Fruit fly (Drosophila melanogaster) whole organism, embryonic: ENCODE data around the gene wwk.

Experiments used
- Abd-B ChIP-seq: fragments of 200-800 bp; sonication (Bioruptor generic); optimal IDR thresholded peaks from 2 replicates; lab custom pipeline; 2018; ENCODE audit warnings: missing biosample characterization, mild to moderate bottlenecking, missing genetic modification characterization, moderate library complexity
- CG10267 ChIP-seq: fragments of 200-800 bp; sonication (Bioruptor generic); optimal IDR thresholded peaks from 2 replicates; lab custom pipeline; 2018; ENCODE audit warnings: missing biosample characterization, mild to moderate bottlenecking, missing genetic modification characterization, moderate library complexity
- CG14667 ChIP-seq: fragments of 200-800 bp; sonication (Bioruptor generic); IDR thresholded peaks from 2 replicates; pipeline ENCODE4 v1.3.6; 2022; ENCODE audit warnings: missing biosample characterization, missing genetic modification characterization
- CG1603 ChIP-seq: fragments of 200-800 bp; sonication (Bioruptor generic); optimal IDR thresholded peaks from 2 replicates; lab custom pipeline; 2019; ENCODE audit warnings: missing biosample characterization, mild to moderate bottlenecking, missing genetic modification characterization, moderate library complexity
- CG3281 ChIP-seq: fragments of 200-800 bp; sonication (Bioruptor generic); optimal IDR thresholded peaks from 3 replicates; lab custom pipeline; 2017; ENCODE audit warnings: missing biosample characterization, mild to moderate bottlenecking, missing genetic modification characterization
- CG42726 ChIP-seq: fragments of 200-800 bp; sonication (Bioruptor generic); IDR thresholded peaks from 2 replicates; pipeline ENCODE4 v1.3.6; 2022; ENCODE audit warnings: missing biosample characterization, missing genetic modification characterization; ENCODE audit not compliant: partially characterized antibody
- CG7556 ChIP-seq: fragments of 200-800 bp; sonication (Bioruptor generic); optimal IDR thresholded peaks from 2 replicates; lab custom pipeline; 2017; ENCODE audit warnings: missing biosample characterization, mild to moderate bottlenecking, missing genetic modification characterization
- CG8944 ChIP-seq: fragments of 200-800 bp; sonication (Bioruptor generic); optimal IDR thresholded peaks from 3 replicates; lab custom pipeline; 2016; ENCODE audit warnings: missing biosample characterization, missing genetic modification characterization
- CG9797 ChIP-seq: fragments of 200-800 bp; sonication (Bioruptor generic); optimal IDR thresholded peaks from 3 replicates; lab custom pipeline; 2018; ENCODE audit warnings: missing biosample characterization, mild to moderate bottlenecking, missing genetic modification characterization
- D19A ChIP-seq: fragments of 200-800 bp; optimal IDR thresholded peaks from 3 replicates; lab custom pipeline; 2019; ENCODE audit warnings: missing biosample characterization, mild to moderate bottlenecking, missing genetic modification characterization, moderate library complexity
- D19B ChIP-seq: fragments of 200-800 bp; sonication (Bioruptor generic); optimal IDR thresholded peaks from 2 replicates; lab custom pipeline; 2017; ENCODE audit warnings: missing biosample characterization, mild to moderate bottlenecking, missing genetic modification characterization
- H2.0 ChIP-seq: fragments of 200-800 bp; sonication (Bioruptor generic); IDR thresholded peaks from 2 replicates; pipeline ENCODE4 v1.3.6; 2022; ENCODE audit warnings: missing biosample characterization, missing genetic modification characterization
- HLH4C ChIP-seq: fragments of 200-800 bp; sonication (Bioruptor generic); IDR thresholded peaks from 3 replicates; pipeline ENCODE4 v1.3.6; 2022; ENCODE audit warnings: missing biosample characterization, missing genetic modification characterization; ENCODE audit not compliant: partially characterized antibody
- Hmr ChIP-seq: fragments of 200-800 bp; sonication (Bioruptor generic); optimal IDR thresholded peaks from 3 replicates; lab custom pipeline; 2017; ENCODE audit warnings: mild to moderate bottlenecking, missing biosample characterization, missing genetic modification reagents, missing genetic modification characterization
- MTF-1 ChIP-seq: fragments of 200-800 bp; sonication (Bioruptor generic); optimal IDR thresholded peaks from 2 replicates; lab custom pipeline; 2018; ENCODE audit warnings: missing biosample characterization, mild to moderate bottlenecking, missing genetic modification characterization, borderline replicate concordance
- Med ChIP-seq: fragments of 200-800 bp; sonication (Bioruptor generic); peaks from one replicate; lab custom pipeline; 2016; ENCODE audit warnings: missing biosample characterization, missing genetic modification characterization, mild to moderate bottlenecking, inconsistent platforms, moderate library complexity
- NC2α ChIP-seq: fragments of 200-800 bp; sonication (Bioruptor generic); optimal IDR thresholded peaks from 2 replicates; lab custom pipeline; 2016; ENCODE audit warnings: missing biosample characterization, missing genetic modification characterization
- Optix ChIP-seq: fragments of 200-800 bp; sonication (Bioruptor generic); IDR thresholded peaks from 3 replicates; pipeline ENCODE4 v1.3.6; 2022; ENCODE audit warnings: missing biosample characterization, missing genetic modification characterization
- Sin3A ChIP-seq: fragments of >200 bp; optimal IDR thresholded peaks from 2 replicates; lab custom pipeline; 2018
- amos ChIP-seq: fragments of 200-800 bp; sonication (Bioruptor generic); IDR thresholded peaks from 2 replicates; pipeline ENCODE4 v1.3.6; 2022; ENCODE audit warnings: missing biosample characterization, missing genetic modification characterization; ENCODE audit not compliant: partially characterized antibody
- aop ChIP-seq: fragments of 200-800 bp; sonication (Bioruptor generic); IDR thresholded peaks from 2 replicates; pipeline ENCODE4 v1.3.6; 2022; ENCODE audit warnings: missing biosample characterization, missing genetic modification characterization
- ato ChIP-seq: fragments of 200-800 bp; sonication (Bioruptor generic); IDR thresholded peaks from 2 replicates; pipeline ENCODE4 v1.3.6; 2022; ENCODE audit warnings: missing biosample characterization, missing genetic modification characterization; ENCODE audit not compliant: partially characterized antibody
- chinmo ChIP-seq: fragments of 200-800 bp; sonication (Bioruptor generic); IDR thresholded peaks from 4 replicates; pipeline ENCODE4 v1.3.6; 2022; ENCODE audit warnings: missing biosample characterization, missing genetic modification characterization; ENCODE audit not compliant: partially characterized antibody
- dan ChIP-seq: fragments of 200-800 bp; sonication (Bioruptor generic); IDR thresholded peaks from 2 replicates; pipeline ENCODE4 v1.3.6; 2022; ENCODE audit warnings: missing biosample characterization, missing genetic modification characterization
- esg ChIP-seq: fragments of 200-800 bp; sonication (Bioruptor generic); conservative IDR thresholded peaks from 2 replicates; pipeline ENCODE4 v1.3.6; 2022; ENCODE audit warnings: missing biosample characterization, missing genetic modification characterization
- hbn ChIP-seq: fragments of 200-800 bp; sonication (Bioruptor generic); IDR thresholded peaks from 2 replicates; pipeline ENCODE4 v1.3.6; 2022; ENCODE audit warnings: missing biosample characterization, missing genetic modification characterization; ENCODE audit not compliant: partially characterized antibody
- jigr1 ChIP-seq: fragments of 200-800 bp; sonication (Bioruptor generic); IDR thresholded peaks from 3 replicates; pipeline ENCODE4 v1.3.6; 2022; ENCODE audit warnings: missing biosample characterization, missing genetic modification characterization
- mam ChIP-seq: fragments of 200-800 bp; sonication (Bioruptor generic); optimal IDR thresholded peaks from 3 replicates; lab custom pipeline; 2016; ENCODE audit warnings: missing biosample characterization, missing genetic modification characterization
- odd ChIP-seq: fragments of 200-800 bp; sonication (Bioruptor generic); optimal IDR thresholded peaks from 2 replicates; lab custom pipeline; 2017; ENCODE audit warnings: missing biosample characterization, mild to moderate bottlenecking, missing genetic modification characterization
- pho ChIP-seq: fragments of 200-800 bp; sonication (Bioruptor generic); optimal IDR thresholded peaks from 2 replicates; lab custom pipeline; 2016; ENCODE audit warnings: missing biosample characterization, missing genetic modification characterization
- phol ChIP-seq: fragments of 200-800 bp; sonication (Bioruptor generic); optimal IDR thresholded peaks from 3 replicates; lab custom pipeline; 2018; ENCODE audit warnings: missing biosample characterization, mild to moderate bottlenecking, missing genetic modification characterization, moderate library complexity
- prd ChIP-seq, 3 experiments: fragments of >200 bp in 2 of 3; fragments of 200-800 bp in 1 of 3; sonication (Bioruptor generic) in 1 of 3; optimal IDR thresholded peaks in 2 of 3; IDR thresholded peaks in 1 of 3; 2 replicates in 2 of 3; 3 replicates in 1 of 3; pipeline versions ENCODE4 v1.3.6 to Lab custom; 2017 to 2022; ENCODE audit warnings: missing biosample characterization in 1 of 3, missing genetic modification characterization in 1 of 3
- sens ChIP-seq: fragments of 200-800 bp; sonication (Bioruptor generic); peaks from one replicate; lab custom pipeline; 2016; ENCODE audit warnings: missing biosample characterization, missing genetic modification characterization
- shn ChIP-seq: fragments of 200-800 bp; sonication (Bioruptor generic); optimal IDR thresholded peaks from 3 replicates; lab custom pipeline; 2016; ENCODE audit warnings: missing biosample characterization, missing genetic modification characterization
- sima ChIP-seq: fragments of 200-800 bp; sonication (Bioruptor generic); optimal IDR thresholded peaks from 2 replicates; lab custom pipeline; 2016; ENCODE audit warnings: missing biosample characterization, missing genetic modification characterization
- slbo ChIP-seq: fragments of 200-800 bp; sonication (Bioruptor generic); IDR thresholded peaks from 2 replicates; pipeline ENCODE4 v1.3.6; 2022; ENCODE audit warnings: missing biosample characterization, missing genetic modification characterization
- sr ChIP-seq: fragments of 200-800 bp; sonication (Bioruptor generic); IDR thresholded peaks from 3 replicates; pipeline ENCODE4 v1.3.6; 2022; ENCODE audit warnings: missing biosample characterization, missing genetic modification characterization
- stwl ChIP-seq: fragments of 200-800 bp; sonication (Bioruptor generic); optimal IDR thresholded peaks from 3 replicates; lab custom pipeline; 2018; ENCODE audit warnings: missing biosample characterization, mild to moderate bottlenecking, missing genetic modification characterization, moderate library complexity
- tin ChIP-seq: fragments of 200-800 bp; sonication (Bioruptor generic); optimal IDR thresholded peaks from 3 replicates; lab custom pipeline; 2016; ENCODE audit warnings: missing biosample characterization, missing genetic modification characterization
- tx ChIP-seq: fragments of 200-800 bp; sonication (Bioruptor generic); optimal IDR thresholded peaks from 2 replicates; lab custom pipeline; 2016; ENCODE audit warnings: missing biosample characterization, missing genetic modification characterization

The wwk gene

dm6 chr2L:15057225-15058117 lies 17.1 kb upstream of the wwk start, which contains the start of gene ck (continued):
- TF ChIP-seq CG42726 = 0 out of 2 replicates have a peak, but pooled peaks have one; percentile 51
- peak; percentile 36 for TF ChIP-seq CG10267
- no peak for TF ChIP-seq esg (GFP tag; lab: Robert Waterston, UW)
- no peak for TF ChIP-seq NC2α
- TF ChIP-seq HLH4C (GFP tag; lab: Robert Waterston, UW) = peak; percentile 83
- TF ChIP-seq tin (GFP tag; lab: Kevin White, UChicago) = no peak
- no peak for TF ChIP-seq CG14667 (GFP tag; lab: Robert Waterston, UW)
- peak; percentile 77 for TF ChIP-seq ato (GFP tag; lab: Robert Waterston, UW)
- TF ChIP-seq Optix (GFP tag; lab: Robert Waterston, UW) = no peak
- TF ChIP-seq CG8944 (GFP tag; lab: Kevin White, UChicago) = no peak
- 0 out of 4 replicates have a peak, but pooled peaks have one; percentile 14 for TF ChIP-seq chinmo (GFP tag; lab: Robert Waterston, UW)
- TF ChIP-seq pho (GFP tag; lab: Kevin White, UChicago) = no peak
- no peak for TF ChIP-seq prd (optimal IDR thresholded peaks at IDR 0.05; lab: Kevin White, UChicago)
- TF ChIP-seq prd (GFP tag; IDR thresholded peaks at IDR 0.05; lab: Robert Waterston, UW) = no peak
- TF ChIP-seq amos (GFP tag; lab: Robert Waterston, UW) = peak; percentile 74
- no peak for TF ChIP-seq aop
- TF ChIP-seq slbo (GFP tag; lab: Robert Waterston, UW) = no peak
- TF ChIP-seq Abd-B (GFP tag; lab: Kevin White, UChicago) = no peak
- peak; percentile 64 for TF ChIP-seq Sin3A (lab: Kevin White, UChicago)
- TF ChIP-seq shn = no peak
- peak; percentile 64 for TF ChIP-seq Hmr (GFP tag; lab: Kevin White, UChicago)
- peak; percentile 66 for TF ChIP-seq hbn (GFP tag; lab: Robert Waterston, UW)
- no peak for TF ChIP-seq mam (GFP tag; lab: Kevin White, UChicago)
- peak; percentile 10 for TF ChIP-seq phol (tag; lab: Kevin White, UChicago)
- TF ChIP-seq CG7556 (GFP tag; lab: Kevin White, UChicago) = no peak
- TF ChIP-seq CG3281 (GFP tag; lab: Kevin White, UChicago) = no peak
- TF ChIP-seq D19B (GFP tag; lab: Kevin White, UChicago) = no peak
- no peak for TF ChIP-seq D19A
- TF ChIP-seq sr = no peak
- TF ChIP-seq dan (GFP tag; lab: Robert Waterston, UW) = no peak

- TF ChIP-seq H2.0 (GFP tag; lab: Robert Waterston, UW) (no peak), CG1603 (no peak), MTF-1 (GFP tag; lab: Kevin White, UChicago) (no peak), stwl (peak; percentile 26), sima (no peak), CG9797 (GFP tag; lab: Kevin White, UChicago) (peak; percentile 38), sens (GFP tag; lab: Kevin White, UChicago) (peak; percentile 50), tx (GFP tag; lab: Kevin White, UChicago) (no peak), odd (no peak), jigr1 (GFP tag; lab: Robert Waterston, UW) (no peak), Med (GFP tag; lab: Kevin White, UChicago) (peak; percentile 26)
Measured at dm6 chr2L:15058118-15058402, 16.5 kb upstream of the wwk start, which contains the start of gene CG33679. TSS of gene CG33679 (plus strand) at chr2L:15058303.
